Worm (Caenorhabditis elegans) whole organism, L4/young adult: ENCODE results near the gene Y105C5A.1272.
"Not testable (repeated sequence)": the region's sequence is repeated elsewhere in the genome, so short reads cannot be mapped to it uniquely, and the experiment has no call there.

Experiments
- W03F9.2 ChIP-seq: fragments of 150-350 bp; optimal IDR thresholded peaks from 2 replicates; lab custom pipeline; 2014; ENCODE audit warnings: missing biosample characterization, missing genetic modification characterization
- dao-5 ChIP-seq: sonication (generic microtip); optimal IDR thresholded peaks from 2 replicates; lab custom pipeline; 2016; ENCODE audit warnings: missing genotype, missing genetic modification characterization, moderate library complexity, missing compliant biosample characterization
- him-1 ChIP-seq: sonication (generic microtip); optimal IDR thresholded peaks from 2 replicates; lab custom pipeline; 2016; ENCODE audit warnings: missing genotype, missing genetic modification reagents, missing genetic modification characterization, missing compliant biosample characterization

Y105C5A.1272 gene

ce11 chrIV:15672994-15673393 is 26.2 kb downstream of the Y105C5A.1272 start:
- TF ChIP-seq him-1 (tag; lab: Kevin White, UChicago) (no peak), dao-5 (tag; lab: Kevin White, UChicago) (no peak), W03F9.2 (no peak)

- TF ChIP-seq dao-5 (tag; lab: Kevin White, UChicago); him-1 (tag; lab: Kevin White, UChicago); W03F9.2: not testable (repeated sequence)
Measured at ce11 chrIV:15681445-15681844, 34.7 kb downstream of the Y105C5A.1272 start, which contains the start of gene Y105C5A.26. Gene Y105C5A.26 (minus strand): TSS chrIV:15681545.

- TF ChIP-seq W03F9.2 = no peak
- no peak for TF ChIP-seq him-1 (tag; lab: Kevin White, UChicago)
- no peak for TF ChIP-seq dao-5 (tag; lab: Kevin White, UChicago)
Measured at ce11 chrIV:15684521-15684920, 37.7 kb downstream of the Y105C5A.1272 start.

- TF ChIP-seq W03F9.2 (no peak), dao-5 (tag; lab: Kevin White, UChicago) (no peak), him-1 (tag; lab: Kevin White, UChicago) (no peak)
Measured at ce11 chrIV:15686233-15686632, 39.4 kb downstream of the Y105C5A.1272 start.

ce11 chrIV:15687825-15688224 is 41.0 kb downstream of the Y105C5A.1272 start:
- TF ChIP-seq dao-5 (tag; lab: Kevin White, UChicago) (no peak), him-1 (tag; lab: Kevin White, UChicago) (no peak), W03F9.2 (no peak)

- TF ChIP-seq him-1 (tag; lab: Kevin White, UChicago) (no peak), W03F9.2 (no peak), dao-5 (tag; lab: Kevin White, UChicago) (no peak)
Measured at ce11 chrIV:15688524-15689479, 42.0 kb downstream of the Y105C5A.1272 start, which contains the start of gene Y105C5A.15. Gene Y105C5A.15 (plus strand): TSS chrIV:15689201.

- TF ChIP-seq W03F9.2 (no peak), dao-5 (tag; lab: Kevin White, UChicago) (no peak), him-1 (tag; lab: Kevin White, UChicago) (no peak)
Measured at ce11 chrIV:15691829-15692228, 45.0 kb downstream of the Y105C5A.1272 start.

ce11 chrIV:15693268-15693667 is 46.5 kb downstream of the Y105C5A.1272 start:
- TF ChIP-seq dao-5 (tag; lab: Kevin White, UChicago) (peak; percentile 14), him-1 (tag; lab: Kevin White, UChicago) (peak; percentile 48), W03F9.2 (no peak)

- no peak for TF ChIP-seq W03F9.2
- no peak for TF ChIP-seq him-1 (tag; lab: Kevin White, UChicago)
- TF ChIP-seq dao-5 (tag; lab: Kevin White, UChicago) = no peak
Measured at ce11 chrIV:15695274-15695673, 48.5 kb downstream of the Y105C5A.1272 start.

ce11 chrIV:15696786-15697185 is 50.0 kb downstream of the Y105C5A.1272 start:
- TF ChIP-seq dao-5 (tag; lab: Kevin White, UChicago) (no peak), him-1 (tag; lab: Kevin White, UChicago) (peak; percentile 77), W03F9.2 (no peak)
